Fruit fly (Drosophila melanogaster): ENCODE results near the gene CG1647.
A peak's percentile ranks its signal among the peaks of the same experiment; 100 is the strongest.

Gene CG1647

dm6 chr3R:28819555-28820305 lies at the start of gene CG1647, which contains the start of gene CG1523 (continued):
- TF ChIP-seq h (optimal IDR thresholded peaks at IDR 0.05) (no peak), Trl (optimal IDR thresholded peaks at IDR 0.05) (no peak), Trl (GFP tag; optimal IDR thresholded peaks at IDR 0.05) (peak; percentile 60), Nf-YC (tag; optimal IDR thresholded peaks at IDR 0.05) (no peak), CG14710 (tag; optimal IDR thresholded peaks at IDR 0.05) (peak; percentile 82), usp (GFP tag; optimal IDR thresholded peaks at IDR 0.05) (no peak), CG10147 (GFP tag; optimal IDR thresholded peaks at IDR 0.05) (no peak), jumu (GFP tag; optimal IDR thresholded peaks at IDR 0.05) (peak; percentile 58), CG32532 (GFP tag; IDR thresholded peaks at IDR 0.05) (peak; percentile 58), NFAT (GFP tag; IDR thresholded peaks at IDR 0.05) (peak; percentile 42; the same call in 1 of the 2 replicates), mam (GFP tag; optimal IDR thresholded peaks at IDR 0.05) (peak; percentile 48), CG4617 (GFP tag; optimal IDR thresholded peaks at IDR 0.05; ENCODE audit: borderline replicate concordance) (peak; percentile 67), CG6254 (GFP tag; optimal IDR thresholded peaks at IDR 0.05) (peak; percentile 51), CG13424 (tag; optimal IDR thresholded peaks at IDR 0.05) (peak; percentile 82), Hr78 (GFP tag; optimal IDR thresholded peaks at IDR 0.05) (no peak), CG6854 (GFP tag; optimal IDR thresholded peaks at IDR 0.05) (no peak), CG10274 (GFP tag; optimal IDR thresholded peaks at IDR 0.05) (peak; percentile 9), CG17328 (GFP tag; IDR thresholded peaks at IDR 0.05) (peak; percentile 60; the same call in 1 of the 2 replicates), CG7928 (GFP tag; optimal IDR thresholded peaks at IDR 0.05) (peak; percentile 85), Sin3A (optimal IDR thresholded peaks at IDR 0.05) (no peak), CG4360 (GFP tag; IDR thresholded peaks at IDR 0.05) (no peak), unc-4 (GFP tag; IDR thresholded peaks at IDR 0.05; ENCODE audit: partially characterized antibody) (peak; percentile 55; the same call in 1 of the 2 replicates), CG2712 (tag; optimal IDR thresholded peaks at IDR 0.05) (peak; percentile 79), CG4730 (GFP tag; IDR thresholded peaks at IDR 0.05) (no peak), CrebB (tag; optimal IDR thresholded peaks at IDR 0.05) (no peak), CG9817 (tag; optimal IDR thresholded peaks at IDR 0.05) (peak; percentile 79), CG7357 (GFP tag; IDR thresholded peaks at IDR 0.05) (peak; percentile 47; the same call in 2 of the 3 replicates), kay (GFP tag; optimal IDR thresholded peaks at IDR 0.05) (peak; percentile 4), seq (GFP tag; IDR thresholded peaks at IDR 0.05) (peak; percentile 16; the same call in 1 of the 2 replicates), Jarid2 (GFP tag; optimal IDR thresholded peaks at IDR 0.05) (no peak), bcd (GFP tag; optimal IDR thresholded peaks at IDR 0.05) (no peak), mirr (GFP tag; optimal IDR thresholded peaks at IDR 0.05) (no peak), CG2202 (tag; optimal IDR thresholded peaks at IDR 0.05) (peak; percentile 44), CG3281 (GFP tag; optimal IDR thresholded peaks at IDR 0.05) (no peak), Med (GFP tag) (peak; percentile 92), bigmax (GFP tag; optimal IDR thresholded peaks at IDR 0.05) (no peak), fd3F (GFP tag; optimal IDR thresholded peaks at IDR 0.05) (peak; percentile 49), slbo (GFP tag; IDR thresholded peaks at IDR 0.05) (peak; percentile 60), ind (GFP tag; optimal IDR thresholded peaks at IDR 0.05) (peak; percentile 60), CG11560 (tag; IDR thresholded peaks at IDR 0.05) (no peak), onecut (GFP tag; IDR thresholded peaks at IDR 0.05) (peak; percentile 4), CG7271 (tag; optimal IDR thresholded peaks at IDR 0.05) (peak; percentile 13), sob (GFP tag; IDR thresholded peaks at IDR 0.05) (peak; percentile 60; the same call in 1 of the 2 replicates), pfk (GFP tag; optimal IDR thresholded peaks at IDR 0.05) (no peak), kni (GFP tag; optimal IDR thresholded peaks at IDR 0.05) (no peak), eyg (GFP tag; optimal IDR thresholded peaks at IDR 0.05) (no peak), HLHmδ (GFP tag; optimal IDR thresholded peaks at IDR 0.05) (no peak), cas (GFP tag; IDR thresholded peaks at IDR 0.05) (no peak; the same call in 1 of the 2 replicates), CG14965 (GFP tag; optimal IDR thresholded peaks at IDR 0.05; ENCODE audit: borderline replicate concordance) (no peak), Kr (GFP tag; optimal IDR thresholded peaks at IDR 0.05) (no peak)
